Fruit fly (Drosophila melanogaster): ENCODE data around the gene Polr3D.

The Polr3D gene

dm6 chr3L:18148418-18148973, 39.1 kb upstream of the Polr3D start, which contains the start of gene CG7330 (continued):
- TF ChIP-seq caup (GFP tag; optimal IDR thresholded peaks at IDR 0.05; ENCODE audit: severe bottlenecking) (peak; percentile 90), pita (GFP tag; optimal IDR thresholded peaks at IDR 0.05) (no peak), wdn (GFP tag; IDR thresholded peaks at IDR 0.05) (peak; percentile 74), ato (GFP tag; IDR thresholded peaks at IDR 0.05; ENCODE audit: partially characterized antibody) (no peak), CG3995 (GFP tag; optimal IDR thresholded peaks at IDR 0.05) (peak; percentile 71), Hmx (GFP tag; optimal IDR thresholded peaks at IDR 0.05) (peak; percentile 64), cwo (GFP tag; optimal IDR thresholded peaks at IDR 0.05) (peak; percentile 92), CG15011 (GFP tag; optimal IDR thresholded peaks at IDR 0.05) (peak; percentile 90), CG1832 (GFP tag; optimal IDR thresholded peaks at IDR 0.05) (no peak), pum (GFP tag; optimal IDR thresholded peaks at IDR 0.05) (no peak), HmgD (GFP tag; optimal IDR thresholded peaks at IDR 0.05) (no peak), BtbVII (GFP tag; optimal IDR thresholded peaks at IDR 0.05) (peak; percentile 91), Sox102F (GFP tag; optimal IDR thresholded peaks at IDR 0.05) (peak; percentile 98), Dip3 (GFP tag; optimal IDR thresholded peaks at IDR 0.05) (peak; percentile 55), org-1 (GFP tag; optimal IDR thresholded peaks at IDR 0.05) (peak; percentile 93), PHDP (tag; optimal IDR thresholded peaks at IDR 0.05) (peak; percentile 95), toy (GFP tag; IDR thresholded peaks at IDR 0.05) (peak; percentile 43; the same call in 1 of the 2 replicates), CG17385 (GFP tag; optimal IDR thresholded peaks at IDR 0.05) (peak; percentile 90), CG11560 (tag; IDR thresholded peaks at IDR 0.05) (peak; percentile 57; the same call in 1 of the 3 replicates), ci (GFP tag; IDR thresholded peaks at IDR 0.05) (peak; percentile 86), CG30403 (GFP tag; optimal IDR thresholded peaks at IDR 0.05) (peak; percentile 96), CG2678 (tag; optimal IDR thresholded peaks at IDR 0.05) (peak; percentile 97), CG30431 (GFP tag; optimal IDR thresholded peaks at IDR 0.05) (peak; percentile 71), pho (GFP tag; optimal IDR thresholded peaks at IDR 0.05) (peak; percentile 55), TFAM (GFP tag; optimal IDR thresholded peaks at IDR 0.05) (peak; percentile 44), CG17328 (GFP tag; IDR thresholded peaks at IDR 0.05) (peak; percentile 72), ind (GFP tag; optimal IDR thresholded peaks at IDR 0.05) (peak; percentile 94), Dad (GFP tag; optimal IDR thresholded peaks at IDR 0.05) (peak; percentile 46), repo (GFP tag; optimal IDR thresholded peaks at IDR 0.05) (no peak), ranshi (GFP tag; IDR thresholded peaks at IDR 0.05) (peak; percentile 81), Opbp (GFP tag; IDR thresholded peaks at IDR 0.05; ENCODE audit: partially characterized antibody) (no peak), CG16815 (GFP tag; optimal IDR thresholded peaks at IDR 0.05) (peak; percentile 70), salm (tag; optimal IDR thresholded peaks at IDR 0.05) (peak; percentile 93), CG33213 (GFP tag; optimal IDR thresholded peaks at IDR 0.05) (peak; percentile 6), sna (GFP tag; IDR thresholded peaks at IDR 0.05; ENCODE audit: partially characterized antibody) (no peak), CG15269 (tag; optimal IDR thresholded peaks at IDR 0.05) (peak; percentile 96), CG14014 (GFP tag; IDR thresholded peaks at IDR 0.05) (peak; percentile 88; the same call in 1 of the 2 replicates), CG11093 (GFP tag; IDR thresholded peaks at IDR 0.05) (peak; percentile 87), Dll (GFP tag; IDR thresholded peaks at IDR 0.05; ENCODE audit: partially characterized antibody) (no peak), Kr (GFP tag; optimal IDR thresholded peaks at IDR 0.05) (no peak), ap (GFP tag; IDR thresholded peaks at IDR 0.05) (peak; percentile 72), wek (GFP tag; optimal IDR thresholded peaks at IDR 0.05) (no peak), ken (GFP tag; IDR thresholded peaks at IDR 0.05) (peak; percentile 66), CG8089 (GFP tag; optimal IDR thresholded peaks at IDR 0.05) (no peak), CG16779 (GFP tag; IDR thresholded peaks at IDR 0.05) (no peak), CG17612 (GFP tag; IDR thresholded peaks at IDR 0.05) (no peak; the same call in 1 of the 2 replicates), aop (GFP tag; IDR thresholded peaks at IDR 0.05) (0 out of 2 replicates have a peak, but pooled peaks have one; percentile 11), CG2712 (tag; optimal IDR thresholded peaks at IDR 0.05) (peak; percentile 93), Bgb (GFP tag; IDR thresholded peaks at IDR 0.05; ENCODE audit: partially characterized antibody) (no peak), CG10321 (GFP tag; IDR thresholded peaks at IDR 0.05) (0 out of 2 replicates have a peak, but pooled peaks have one; percentile 12)
